Fruit fly (Drosophila melanogaster) whole organism: Measurements from ENCODE around the gene fon.

Experiments used
- CG8478 ChIP-seq: fragments of >200 bp; optimal IDR thresholded peaks from 2 replicates; lab custom pipeline; 2018; ENCODE audit warnings: inconsistent platforms
- Dll ChIP-seq: fragments of >200 bp; optimal IDR thresholded peaks from 2 replicates; lab custom pipeline; 2017
- EcR ChIP-seq, 2 experiments: fragments of >200 bp; optimal IDR thresholded peaks; 2 replicates each; lab custom pipeline; 2017; ENCODE audit warnings: missing biosample characterization in 2 of 2, missing genetic modification characterization in 2 of 2, missing genetic modification reagents in 2 of 2
- pan ChIP-seq: fragments of >200 bp; optimal IDR thresholded peaks from 2 replicates; lab custom pipeline; 2017
- psq ChIP-seq: fragments of >200 bp; optimal IDR thresholded peaks from 2 replicates; lab custom pipeline; 2017
- usp ChIP-seq: fragments of >200 bp; optimal IDR thresholded peaks from 2 replicates; lab custom pipeline; 2017; ENCODE audit warnings: missing biosample characterization, missing genetic modification characterization, mixed read lengths

fon gene

dm6 chr2L:19362734-19363363 lies 23.2 kb downstream of the fon start, which contains the start of gene dnt:
TSS of gene dnt (minus strand) at chr2L:19363227.
- TF ChIP-seq CG8478 (lab: Kevin White, UChicago) (no peak), EcR (GFP tag; optimal IDR thresholded peaks at IDR 0.05; lab: Kevin White, UChicago) (no peak), Dll (lab: Kevin White, UChicago) (peak; percentile 15), psq (no peak)

dm6 chr2L:19361632-19362142 lies 24.3 kb downstream of the fon start:
- TF ChIP-seq EcR (GFP tag; optimal IDR thresholded peaks at IDR 0.05; lab: Kevin White, UChicago) (no peak), pan (lab: Kevin White, UChicago) (no peak), Dll (lab: Kevin White, UChicago) (no peak), CG8478 (lab: Kevin White, UChicago) (no peak), psq (no peak), usp (no peak)

DNA sequence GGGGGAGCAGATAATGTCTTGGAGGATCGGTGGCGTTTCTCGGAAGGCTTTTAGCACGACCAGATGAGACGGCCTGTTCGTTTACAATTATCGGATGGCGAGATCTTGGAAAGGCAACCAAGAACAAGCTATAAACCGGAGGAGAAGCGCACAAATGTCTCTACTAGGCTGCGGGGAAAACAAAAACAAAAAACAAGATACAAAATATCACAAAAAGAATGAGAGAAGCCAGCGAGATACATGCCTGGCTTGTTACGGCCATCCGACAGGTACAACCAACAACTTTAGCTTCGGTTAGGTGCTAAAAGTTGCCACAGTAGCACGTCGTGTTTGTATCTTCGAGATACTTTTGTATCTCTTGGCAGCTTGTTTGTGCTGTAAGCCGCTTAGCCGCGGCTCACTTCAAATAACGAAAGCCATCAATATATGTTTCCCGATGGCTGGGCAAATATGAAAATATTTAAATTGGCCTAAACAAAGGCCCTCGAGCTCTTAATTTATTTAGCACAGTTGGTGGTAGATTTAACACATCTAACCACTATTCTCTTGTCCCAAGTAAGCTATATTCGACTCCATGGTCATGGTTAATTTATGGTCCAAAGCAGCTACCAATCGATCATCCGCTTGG lies 26.1 kb downstream of the fon start:
- no peak for TF ChIP-seq CG8478 (lab: Kevin White, UChicago)
- no peak for TF ChIP-seq psq
- no peak for TF ChIP-seq Dll (lab: Kevin White, UChicago)
- TF ChIP-seq pan (lab: Kevin White, UChicago) = no peak
- TF ChIP-seq usp = no peak
- no peak for TF ChIP-seq EcR (GFP tag; optimal IDR thresholded peaks at IDR 0.05; lab: Kevin White, UChicago)

dm6 chr2L:19358017-19358471 lies 28.0 kb downstream of the fon start:
- no peak for TF ChIP-seq EcR (GFP tag; optimal IDR thresholded peaks at IDR 0.05; lab: Kevin White, UChicago)
- no peak for TF ChIP-seq CG8478 (lab: Kevin White, UChicago)
- no peak for TF ChIP-seq pan (lab: Kevin White, UChicago)
- no peak for TF ChIP-seq psq

dm6 chr2L:19342767-19343166 lies 43.2 kb downstream of the fon start:
- TF ChIP-seq EcR (GFP tag; optimal IDR thresholded peaks at IDR 0.05; lab: Kevin White, UChicago) = no peak
- TF ChIP-seq usp = no peak
- no peak for TF ChIP-seq pan (lab: Kevin White, UChicago)
- TF ChIP-seq psq = no peak
- TF ChIP-seq CG8478 (lab: Kevin White, UChicago) = no peak
- no peak for TF ChIP-seq Dll (lab: Kevin White, UChicago)

- TF ChIP-seq psq (no peak), Dll (lab: Kevin White, UChicago) (no peak), CG8478 (lab: Kevin White, UChicago) (no peak), usp (no peak), EcR (GFP tag; optimal IDR thresholded peaks at IDR 0.05; lab: Kevin White, UChicago) (no peak), pan (lab: Kevin White, UChicago) (no peak)
These were observed 44.0 kb downstream of the fon start for dm6 chr2L:19342018-19342417.

- no peak for TF ChIP-seq psq
- TF ChIP-seq EcR (GFP tag; optimal IDR thresholded peaks at IDR 0.05; lab: Kevin White, UChicago) = no peak
- TF ChIP-seq usp = no peak
- no peak for TF ChIP-seq pan (lab: Kevin White, UChicago)
- no peak for TF ChIP-seq Dll (lab: Kevin White, UChicago)
- TF ChIP-seq CG8478 (lab: Kevin White, UChicago) = no peak
These were observed 44.8 kb downstream of the fon start for dm6 chr2L:19341074-19341806.

DNA sequence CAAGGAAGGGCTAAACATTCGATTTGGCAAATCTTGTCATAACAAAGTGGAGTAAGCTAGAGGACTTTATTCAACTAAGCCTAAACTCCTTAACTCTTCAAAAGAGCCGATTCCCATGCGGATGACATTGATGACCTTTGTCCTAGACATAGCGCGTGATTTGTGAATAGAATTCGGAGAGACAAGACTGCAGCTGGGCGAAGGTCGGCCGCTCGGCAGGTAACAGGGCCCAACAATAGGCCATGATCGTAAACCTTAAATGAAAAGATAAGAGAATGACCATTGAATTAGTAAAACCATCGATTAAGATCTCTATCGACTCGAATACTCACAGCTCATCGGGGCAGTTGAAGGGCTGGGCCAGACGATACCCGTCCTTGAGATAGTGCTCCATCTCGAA lies 47.0 kb downstream of the fon start:
- TF ChIP-seq Dll (lab: Kevin White, UChicago) = no peak
- TF ChIP-seq psq = no peak
- TF ChIP-seq pan (lab: Kevin White, UChicago) = no peak
- TF ChIP-seq CG8478 (lab: Kevin White, UChicago) = no peak
- TF ChIP-seq EcR (GFP tag; optimal IDR thresholded peaks at IDR 0.05; lab: Kevin White, UChicago) = no peak
- TF ChIP-seq usp = no peak

- TF ChIP-seq EcR (GFP tag; optimal IDR thresholded peaks at IDR 0.05; lab: Kevin White, UChicago) (no peak), Dll (lab: Kevin White, UChicago) (no peak), pan (lab: Kevin White, UChicago) (no peak), CG8478 (lab: Kevin White, UChicago) (no peak), psq (no peak), usp (no peak)
These were observed 47.9 kb downstream of the fon start for dm6 chr2L:19337971-19338732.

DNA sequence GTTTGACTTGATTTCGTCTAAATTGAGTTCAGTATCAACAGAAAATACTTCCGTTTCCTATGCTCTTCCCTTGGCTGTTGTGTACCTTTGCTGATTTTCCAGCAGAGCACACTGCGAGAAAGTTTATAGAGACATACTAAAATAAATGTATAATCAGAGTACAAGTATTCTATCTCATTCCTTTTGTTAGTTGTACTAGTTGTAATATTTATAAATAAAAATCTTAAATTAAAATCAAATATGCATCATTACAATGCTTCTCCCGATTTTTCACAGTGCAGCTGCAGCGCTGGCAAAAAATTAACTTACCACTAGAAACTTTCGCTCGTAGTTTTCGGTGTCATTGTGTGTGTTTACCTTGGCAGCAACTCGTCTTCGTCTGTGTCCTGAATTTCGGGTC lies 51.0 kb downstream of the fon start:
- no peak for TF ChIP-seq pan (lab: Kevin White, UChicago)
- no peak for TF ChIP-seq EcR (GFP tag; optimal IDR thresholded peaks at IDR 0.05; lab: Kevin White, UChicago)
- no peak for TF ChIP-seq Dll (lab: Kevin White, UChicago)
- no peak for TF ChIP-seq psq
- no peak for TF ChIP-seq CG8478 (lab: Kevin White, UChicago)
- TF ChIP-seq usp = no peak

DNA sequence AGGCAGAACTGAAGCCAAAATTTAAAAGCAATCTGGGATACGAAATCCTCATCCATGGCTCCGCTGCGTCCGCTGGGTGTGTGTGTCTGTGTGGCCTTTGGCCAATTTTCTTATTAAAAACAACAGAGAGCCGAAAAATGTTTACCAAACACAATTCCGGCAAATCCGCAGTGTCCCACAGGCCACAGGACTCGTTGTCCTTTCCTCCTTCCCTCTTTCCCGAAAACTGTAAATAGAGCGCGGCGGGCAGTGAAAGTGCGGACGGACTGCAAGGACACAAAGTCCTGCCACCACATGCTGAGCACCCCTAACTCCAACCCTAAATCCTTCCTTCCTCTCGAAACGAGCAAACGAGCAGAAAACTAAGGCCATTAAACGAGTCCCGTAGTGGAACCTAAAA lies 52.0 kb downstream of the fon start:
- TF ChIP-seq Dll (lab: Kevin White, UChicago) = no peak
- TF ChIP-seq usp = no peak
- no peak for TF ChIP-seq EcR (GFP tag; optimal IDR thresholded peaks at IDR 0.05; lab: Kevin White, UChicago)
- TF ChIP-seq psq = no peak
- no peak for TF ChIP-seq pan (lab: Kevin White, UChicago)
